Fruit fly (Drosophila melanogaster): ENCODE data around the gene CG42450.

Gene CG42450

dm6 chrX:18783417-18784123, 29.5 kb upstream of the CG42450 start, which contains the start of gene CG18259 (continued):
- peak; percentile 32 for TF ChIP-seq CG1603 (tag; optimal IDR thresholded peaks at IDR 0.05)
- TF ChIP-seq jigr1 (GFP tag; IDR thresholded peaks at IDR 0.05): no peak
- peak; percentile 82 for TF ChIP-seq amos (GFP tag; IDR thresholded peaks at IDR 0.05; ENCODE audit: partially characterized antibody)

dm6 chrX:18788143-18788745, 24.9 kb upstream of the CG42450 start, which contains the start of the genes CG6961 and S6KL:
CG6961 (minus strand) TSS chrX:18788210.
S6KL (plus strand) TSS chrX:18788464.
- TF ChIP-seq CG16815 (GFP tag; optimal IDR thresholded peaks at IDR 0.05): no peak
- no peak for TF ChIP-seq Sox100B (GFP tag; optimal IDR thresholded peaks at IDR 0.05)
- no peak for TF ChIP-seq CG2678 (tag; optimal IDR thresholded peaks at IDR 0.05)
- TF ChIP-seq cg (GFP tag; optimal IDR thresholded peaks at IDR 0.05): peak; percentile 36
- TF ChIP-seq CG2875 (GFP tag; optimal IDR thresholded peaks at IDR 0.05): no peak
- TF ChIP-seq ci (GFP tag; IDR thresholded peaks at IDR 0.05): no peak
- no peak for TF ChIP-seq luna (GFP tag; optimal IDR thresholded peaks at IDR 0.05)
- no peak for TF ChIP-seq br (optimal IDR thresholded peaks at IDR 0.05)
- no peak for TF ChIP-seq CG1792 (GFP tag; optimal IDR thresholded peaks at IDR 0.05)
- TF ChIP-seq CG30403 (GFP tag; optimal IDR thresholded peaks at IDR 0.05): no peak
- TF ChIP-seq so (GFP tag; IDR thresholded peaks at IDR 0.05): no peak
- no peak for TF ChIP-seq CG12769 (tag; optimal IDR thresholded peaks at IDR 0.05)
- TF ChIP-seq NK7.1 (GFP tag; optimal IDR thresholded peaks at IDR 0.05): no peak
- TF ChIP-seq crc (GFP tag; optimal IDR thresholded peaks at IDR 0.05): no peak
- TF ChIP-seq CG3065 (GFP tag; optimal IDR thresholded peaks at IDR 0.05): no peak
- no peak for TF ChIP-seq CG12071 (GFP tag; optimal IDR thresholded peaks at IDR 0.05)
- TF ChIP-seq klu (GFP tag; IDR thresholded peaks at IDR 0.05): no peak
- no peak for TF ChIP-seq grn (GFP tag; optimal IDR thresholded peaks at IDR 0.05)
- TF ChIP-seq p53 (GFP tag; optimal IDR thresholded peaks at IDR 0.05): no peak
- TF ChIP-seq CG15011 (GFP tag; optimal IDR thresholded peaks at IDR 0.05): no peak
- no peak for TF ChIP-seq Doc2 (GFP tag; IDR thresholded peaks at IDR 0.05)
- no peak for TF ChIP-seq CG18476 (GFP tag; optimal IDR thresholded peaks at IDR 0.05)
- no peak for TF ChIP-seq CG15073 (GFP tag; optimal IDR thresholded peaks at IDR 0.05)
- TF ChIP-seq Stat92E (GFP tag; optimal IDR thresholded peaks at IDR 0.05): no peak
- TF ChIP-seq E2f2 (GFP tag; IDR thresholded peaks at IDR 0.05): peak; percentile 45; the same call in 1 of the 2 replicates
- no peak for TF ChIP-seq run (tag; optimal IDR thresholded peaks at IDR 0.05)
- no peak for TF ChIP-seq Xrp1 (GFP tag; IDR thresholded peaks at IDR 0.05)
- TF ChIP-seq mld (GFP tag; IDR thresholded peaks at IDR 0.05; ENCODE audit: partially characterized antibody): peak; percentile 54; the same call in 1 of the 3 replicates
- no peak for TF ChIP-seq CG8290 (GFP tag; optimal IDR thresholded peaks at IDR 0.05)
- peak in 1 of 2 experiments; percentile 1 for TF ChIP-seq CG8290 (tag; optimal IDR thresholded peaks at IDR 0.05)
- TF ChIP-seq ranshi (GFP tag; IDR thresholded peaks at IDR 0.05): no peak
- TF ChIP-seq Side (GFP tag; optimal IDR thresholded peaks at IDR 0.05): no peak
- TF ChIP-seq sna (GFP tag; IDR thresholded peaks at IDR 0.05; ENCODE audit: partially characterized antibody): 0 out of 2 replicates have a peak, but pooled peaks have one; percentile 59
- TF ChIP-seq Fer1 (GFP tag; optimal IDR thresholded peaks at IDR 0.05): no peak
- TF ChIP-seq CG18262 (tag; optimal IDR thresholded peaks at IDR 0.05): no peak
- peak; percentile 43 for TF ChIP-seq CG3847 (GFP tag; IDR thresholded peaks at IDR 0.05)
- no peak for TF ChIP-seq CG12155 (GFP tag; optimal IDR thresholded peaks at IDR 0.05)
- TF ChIP-seq nom (GFP tag; optimal IDR thresholded peaks at IDR 0.05): no peak
- no peak for TF ChIP-seq tx (GFP tag; optimal IDR thresholded peaks at IDR 0.05)
- no peak for TF ChIP-seq CG10462 (GFP tag; optimal IDR thresholded peaks at IDR 0.05)
- TF ChIP-seq zen2 (GFP tag; IDR thresholded peaks at IDR 0.05; ENCODE audit: partially characterized antibody): no peak; the same call in 2 of the 3 replicates
- TF ChIP-seq sisA (GFP tag; IDR thresholded peaks at IDR 0.05): no peak
- no peak for TF ChIP-seq CG15269 (tag; optimal IDR thresholded peaks at IDR 0.05)
- TF ChIP-seq CG7987 (GFP tag; optimal IDR thresholded peaks at IDR 0.05): no peak
- TF ChIP-seq Hr39 (optimal IDR thresholded peaks at IDR 0.05): no peak
